Fruit fly (Drosophila melanogaster) whole organism, adult: ENCODE data around the gene CG4497.
A peak's percentile ranks its signal among the peaks of the same experiment; 100 is the strongest.

Experiments used
- CG11617 ChIP-seq: fragments of 200-800 bp; sonication (Bioruptor generic); optimal IDR thresholded peaks from 2 replicates; lab custom pipeline; 2017; ENCODE audit warnings: mild to moderate bottlenecking, missing biosample characterization, missing genetic modification reagents, missing genetic modification characterization
- CG14711 ChIP-seq: fragments of 200-800 bp; sonication (Bioruptor generic); optimal IDR thresholded peaks from 2 replicates; lab custom pipeline; 2018; ENCODE audit warnings: missing biosample characterization, mild to moderate bottlenecking, missing genetic modification characterization, moderate library complexity
- CG33017 ChIP-seq: fragments of 200-800 bp; sonication (Bioruptor generic); optimal IDR thresholded peaks from 2 replicates; lab custom pipeline; 2018; ENCODE audit warnings: missing biosample characterization, mild to moderate bottlenecking, missing genetic modification characterization, moderate library complexity
- CG7045 ChIP-seq: fragments of 200-800 bp; sonication (Bioruptor generic); optimal IDR thresholded peaks from 2 replicates; lab custom pipeline; 2017; ENCODE audit warnings: missing biosample characterization, mild to moderate bottlenecking, missing genetic modification characterization
- Crg-1 ChIP-seq: fragments of 200-800 bp; sonication (Bioruptor generic); optimal IDR thresholded peaks from 2 replicates; lab custom pipeline; 2016; ENCODE audit warnings: missing biosample characterization, missing genetic modification characterization
- bab1 ChIP-seq: fragments of 200-800 bp; sonication (Bioruptor generic); optimal IDR thresholded peaks from 3 replicates; lab custom pipeline; 2019; ENCODE audit warnings: missing biosample characterization, mild to moderate bottlenecking, missing genetic modification characterization, moderate library complexity
- cic ChIP-seq: fragments of 200-800 bp; sonication (Bioruptor generic); optimal IDR thresholded peaks from 2 replicates; lab custom pipeline; 2017; ENCODE audit warnings: missing biosample characterization, mild to moderate bottlenecking, missing genetic modification characterization, moderate library complexity
- kay ChIP-seq: fragments of 200-800 bp; sonication (Bioruptor generic); peaks from one replicate; lab custom pipeline; 2016; ENCODE audit warnings: missing biosample characterization, missing genetic modification characterization, borderline replicate concordance
- ovo ChIP-seq: fragments of 200-800 bp; sonication (Bioruptor generic); optimal IDR thresholded peaks from 2 replicates; lab custom pipeline; 2016; ENCODE audit warnings: missing biosample characterization, missing genetic modification characterization
- pad ChIP-seq: fragments of 200-800 bp; sonication (Bioruptor generic); optimal IDR thresholded peaks from 3 replicates; lab custom pipeline; 2017; ENCODE audit warnings: missing biosample characterization, missing genetic modification characterization, mild to moderate bottlenecking, moderate library complexity, missing genetic modification reagents
- toe ChIP-seq: fragments of 200-800 bp; sonication (Bioruptor generic); optimal IDR thresholded peaks from 2 replicates; lab custom pipeline; 2016; ENCODE audit warnings: missing biosample characterization, missing genetic modification characterization

dm6 chr2L:7216272-7216671 lies 21.9 kb upstream of the CG4497 start:
- TF ChIP-seq toe (GFP tag; lab: Kevin White, UChicago): no peak
- no peak for TF ChIP-seq kay (GFP tag; lab: Kevin White, UChicago)
- no peak for TF ChIP-seq CG14711
- TF ChIP-seq CG33017 (tag; lab: Kevin White, UChicago): no peak
- TF ChIP-seq bab1 (GFP tag; lab: Kevin White, UChicago): no peak
- TF ChIP-seq CG7045 (GFP tag; lab: Kevin White, UChicago): no peak
- no peak for TF ChIP-seq ovo
- no peak for TF ChIP-seq CG11617 (GFP tag; lab: Kevin White, UChicago)
- TF ChIP-seq Crg-1 (GFP tag; lab: Kevin White, UChicago): no peak
- no peak for TF ChIP-seq pad (GFP tag; lab: Kevin White, UChicago)
- TF ChIP-seq cic (GFP tag; lab: Kevin White, UChicago): peak; percentile 41
